Worm (Caenorhabditis elegans) whole organism, L4 larva: ENCODE measurements around the gene nlp-76.

ENCODE experiments used
- ama-1 ChIP-seq: fragments of 150-350 bp; optimal IDR thresholded peaks from 2 replicates; lab custom pipeline; 2014; ENCODE audit warnings: inconsistent platforms, mixed read lengths
- ceh-44 ChIP-seq: fragments of 200-800 bp; sonication (Bioruptor generic); IDR thresholded peaks from 2 replicates; pipeline ENCODE4 v1.3.6; 2022; ENCODE audit warnings: missing genetic modification reagents, missing genetic modification characterization, missing compliant biosample characterization
- spr-3 ChIP-seq: fragments of 200-800 bp; sonication (Bioruptor generic); optimal IDR thresholded peaks from 2 replicates; lab custom pipeline; 2018; ENCODE audit warnings: mild to moderate bottlenecking, missing genetic modification characterization, missing compliant biosample characterization

DNA sequence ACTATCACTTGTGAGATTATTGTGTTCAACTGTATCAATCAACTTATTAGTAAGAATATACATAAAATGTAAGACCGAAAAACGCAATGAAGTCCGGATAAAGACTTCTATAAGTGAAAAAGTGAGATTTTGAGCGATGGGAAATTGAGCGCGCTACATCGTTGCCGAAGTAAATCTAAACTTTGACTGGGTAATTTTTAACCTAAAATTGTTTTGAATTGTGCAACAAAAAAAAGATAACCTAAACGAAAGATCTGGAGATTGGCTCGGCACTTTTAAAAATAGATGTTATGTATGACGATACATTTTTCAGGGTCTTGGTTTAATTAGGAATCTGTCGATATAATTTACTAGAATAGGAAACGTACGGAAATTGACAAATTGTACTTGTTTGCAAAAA, 589 bp downstream of the nlp-76 start:
- no peak for TF ChIP-seq ceh-44
- TF ChIP-seq ama-1 (lab: Kevin White, UChicago): no peak
- TF ChIP-seq spr-3 (GFP tag; lab: Kevin White, UChicago): no peak
